Worm (Caenorhabditis elegans) whole organism, L3 larva: ENCODE measurements around the gene C06C3.7.

Experiments used
- ZK546.5 ChIP-seq: sonication (generic microtip); optimal IDR thresholded peaks from 2 replicates; lab custom pipeline; 2017; ENCODE audit warnings: missing biosample characterization, missing genetic modification characterization
- aly-2 ChIP-seq: fragments of 150-350 bp; optimal IDR thresholded peaks from 2 replicates; lab custom pipeline; 2014; ENCODE audit warnings: missing biosample characterization, missing genetic modification characterization
- ama-1 ChIP-seq: fragments of 150-350 bp; optimal IDR thresholded peaks from 2 replicates; lab custom pipeline; 2018
- ceh-16 ChIP-seq: sonication (generic microtip); optimal IDR thresholded peaks from 2 replicates; lab custom pipeline; 2017; ENCODE audit warnings: missing biosample characterization, missing genetic modification characterization
- ceh-28 ChIP-seq: fragments of 150-350 bp; optimal IDR thresholded peaks from 2 replicates; lab custom pipeline; 2014; ENCODE audit warnings: missing biosample characterization, missing genetic modification reagents, missing genetic modification characterization
- ceh-9 ChIP-seq: sonication (generic microtip); optimal IDR thresholded peaks from 2 replicates; lab custom pipeline; 2018; ENCODE audit warnings: missing biosample characterization, missing genetic modification characterization
- daf-12 ChIP-seq: fragments of 150-350 bp; optimal IDR thresholded peaks from 2 replicates; lab custom pipeline; 2014; ENCODE audit warnings: missing biosample characterization, missing genetic modification reagents, missing genetic modification characterization
- egl-27 ChIP-seq: sonication (generic microtip); optimal IDR thresholded peaks from 4 replicates; lab custom pipeline; 2017; ENCODE audit warnings: missing biosample characterization, missing genetic modification reagents, missing genetic modification characterization
- egl-5 ChIP-seq: fragments of 150-350 bp; optimal IDR thresholded peaks from 2 replicates; lab custom pipeline; 2017; ENCODE audit warnings: missing biosample characterization, missing genetic modification reagents, missing genetic modification characterization, inconsistent platforms
- elt-3 ChIP-seq, 3 experiments: fragments of 150-350 bp in 1 of 3; sonication (generic microtip) in 2 of 3; optimal IDR thresholded peaks; 2 replicates in 2 of 3; 4 replicates in 1 of 3; lab custom pipeline; 2014 to 2017; ENCODE audit warnings: missing biosample characterization in 3 of 3, missing genetic modification characterization in 3 of 3
- eor-1 ChIP-seq, 2 experiments: fragments of 150-350 bp; optimal IDR thresholded peaks; 2 replicates each; lab custom pipeline; 2014 to 2018; ENCODE audit warnings: missing biosample characterization in 2 of 2, missing genetic modification characterization in 2 of 2
- fkh-2 ChIP-seq: fragments of 150-350 bp; optimal IDR thresholded peaks from 2 replicates; lab custom pipeline; 2014; ENCODE audit warnings: missing biosample characterization, missing genetic modification reagents, missing genetic modification characterization
- fos-1 ChIP-seq: fragments of 150-350 bp; optimal IDR thresholded peaks from 2 replicates; lab custom pipeline; 2014; ENCODE audit warnings: missing biosample characterization, missing genetic modification characterization
- hmg-11 ChIP-seq: sonication (generic microtip); optimal IDR thresholded peaks from 2 replicates; lab custom pipeline; 2016; ENCODE audit warnings: missing genetic modification characterization, missing compliant biosample characterization
- jun-1 ChIP-seq: fragments of 150-350 bp; optimal IDR thresholded peaks from 2 replicates; lab custom pipeline; 2014; ENCODE audit warnings: missing biosample characterization, missing genetic modification reagents, missing genetic modification characterization
- lin-15B ChIP-seq: fragments of 150-350 bp; optimal IDR thresholded peaks from 2 replicates; lab custom pipeline; 2014; ENCODE audit warnings: missing biosample characterization, missing genetic modification characterization
- lin-39 ChIP-seq: fragments of 150-350 bp; optimal IDR thresholded peaks from 2 replicates; lab custom pipeline; 2018; ENCODE audit warnings: missing biosample characterization, missing genetic modification reagents, missing genetic modification characterization
- lsy-12 ChIP-seq: sonication (generic microtip); optimal IDR thresholded peaks from 2 replicates; lab custom pipeline; 2016; ENCODE audit warnings: mild to moderate bottlenecking, missing genetic modification characterization, missing compliant biosample characterization
- mdl-1 ChIP-seq: fragments of 150-350 bp; optimal IDR thresholded peaks from 2 replicates; lab custom pipeline; 2014; ENCODE audit warnings: missing biosample characterization, missing genetic modification characterization
- mml-1 ChIP-seq: fragments of 150-350 bp; sonication (generic microtip); optimal IDR thresholded peaks from 3 replicates; lab custom pipeline; 2014; ENCODE audit warnings: missing biosample characterization, missing genetic modification characterization
- nfya-1 ChIP-seq: sonication (generic microtip); optimal IDR thresholded peaks from 2 replicates; lab custom pipeline; 2017; ENCODE audit warnings: missing genetic modification characterization, mild to moderate bottlenecking, missing compliant biosample characterization, antibody characterized with exemption, moderate library complexity; ENCODE audit not compliant: insufficient read depth
- nhr-11 ChIP-seq: fragments of 150-350 bp; optimal IDR thresholded peaks from 2 replicates; lab custom pipeline; 2014; ENCODE audit warnings: missing biosample characterization, missing genetic modification characterization
- nhr-12 ChIP-seq: fragments of 150-350 bp; optimal IDR thresholded peaks from 2 replicates; lab custom pipeline; 2014; ENCODE audit warnings: missing biosample characterization, missing genetic modification characterization
- nhr-23 ChIP-seq: fragments of 150-350 bp; optimal IDR thresholded peaks from 2 replicates; lab custom pipeline; 2014; ENCODE audit warnings: missing biosample characterization, missing genetic modification reagents, missing genetic modification characterization
- nhr-237 ChIP-seq: fragments of 150-350 bp; optimal IDR thresholded peaks from 2 replicates; lab custom pipeline; 2014; ENCODE audit warnings: missing biosample characterization, missing genetic modification characterization
- nhr-25 ChIP-seq: sonication (generic microtip); optimal IDR thresholded peaks from 2 replicates; lab custom pipeline; 2017; ENCODE audit warnings: missing biosample characterization, missing genetic modification characterization
- nhr-28 ChIP-seq: fragments of 150-350 bp; optimal IDR thresholded peaks from 2 replicates; lab custom pipeline; 2014; ENCODE audit warnings: missing biosample characterization, missing genetic modification characterization
- nhr-43 ChIP-seq: sonication (generic microtip); optimal IDR thresholded peaks from 2 replicates; lab custom pipeline; 2016; ENCODE audit warnings: mild to moderate bottlenecking, missing genetic modification characterization, missing compliant biosample characterization; ENCODE audit not compliant: poor library complexity, severe bottlenecking
- nhr-67 ChIP-seq: fragments of 150-350 bp; optimal IDR thresholded peaks from 2 replicates; lab custom pipeline; 2014; ENCODE audit warnings: missing biosample characterization, missing genetic modification characterization
- nhr-76 ChIP-seq: fragments of 150-350 bp; sonication (generic microtip); optimal IDR thresholded peaks from 5 replicates; lab custom pipeline; 2014; ENCODE audit warnings: missing biosample characterization, missing genetic modification characterization
- nhr-77 ChIP-seq: fragments of 150-350 bp; optimal IDR thresholded peaks from 2 replicates; lab custom pipeline; 2014; ENCODE audit warnings: missing biosample characterization, missing genetic modification characterization
- pha-4 ChIP-seq: fragments of 150-350 bp; optimal IDR thresholded peaks from 2 replicates; lab custom pipeline; 2014; ENCODE audit warnings: missing biosample characterization, missing genetic modification reagents, missing genetic modification characterization
- pqm-1 ChIP-seq: fragments of 150-350 bp; optimal IDR thresholded peaks from 2 replicates; lab custom pipeline; 2017; ENCODE audit warnings: missing biosample characterization, missing genetic modification characterization, inconsistent platforms
- sea-2 ChIP-seq: fragments of 150-350 bp; sonication (generic microtip); optimal IDR thresholded peaks from 4 replicates; lab custom pipeline; 2014; ENCODE audit warnings: missing biosample characterization, missing genetic modification reagents, missing genetic modification characterization
- skn-1 ChIP-seq: fragments of 150-350 bp; optimal IDR thresholded peaks from 2 replicates; lab custom pipeline; 2014; ENCODE audit warnings: missing biosample characterization, missing genetic modification characterization
- tbx-2 ChIP-seq: sonication (generic microtip); optimal IDR thresholded peaks from 2 replicates; lab custom pipeline; 2016; ENCODE audit warnings: mild to moderate bottlenecking, missing genetic modification characterization, missing compliant biosample characterization
- unc-39 ChIP-seq: sonication (generic microtip); optimal IDR thresholded peaks from 4 replicates; lab custom pipeline; 2017; ENCODE audit warnings: missing biosample characterization, missing genetic modification characterization
- unc-62 ChIP-seq: fragments of 150-350 bp; sonication (generic microtip); optimal IDR thresholded peaks from 4 replicates; lab custom pipeline; 2014; ENCODE audit warnings: missing biosample characterization, missing genetic modification reagents, missing genetic modification characterization
- ztf-11 ChIP-seq: fragments of 150-350 bp; optimal IDR thresholded peaks from 2 replicates; lab custom pipeline; 2014; ENCODE audit warnings: missing biosample characterization, missing genetic modification characterization
- ztf-4 ChIP-seq: fragments of 150-350 bp; optimal IDR thresholded peaks from 2 replicates; lab custom pipeline; 2014; ENCODE audit warnings: missing biosample characterization, missing genetic modification characterization

C06C3.7 gene

DNA sequence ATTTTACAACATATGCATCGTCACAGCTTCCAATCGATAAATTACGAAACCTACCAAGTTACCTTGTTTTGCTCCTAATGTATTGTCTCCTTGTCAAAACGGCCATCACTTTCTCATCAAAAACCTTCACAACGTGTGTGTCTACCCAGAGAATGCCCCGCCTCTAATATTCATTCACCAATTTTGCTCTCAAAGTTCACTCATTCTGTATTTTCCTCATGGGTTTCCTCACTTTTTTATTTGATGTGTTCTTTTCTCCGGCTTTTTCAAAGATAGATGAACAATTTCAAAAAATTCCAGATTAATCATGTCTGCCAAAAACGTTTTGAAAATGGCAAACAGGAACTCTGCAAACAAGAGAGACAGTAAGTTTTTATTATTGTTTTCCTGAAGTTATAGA lies at the start of gene C06C3.7:
Gene C06C3.7 (plus strand): TSS at position 301 of the 400 bp plus-strand sequence.
- TF ChIP-seq ceh-9 (tag; lab: Kevin White, UChicago) (no peak), pha-4 (no peak), nhr-237 (no peak), nhr-12 (tag; lab: Kevin White, UChicago) (no peak), nfya-1 (no peak), ztf-11 (tag; lab: Kevin White, UChicago) (no peak), aly-2 (tag; lab: Kevin White, UChicago) (no peak), hmg-11 (tag; lab: Kevin White, UChicago) (no peak), nhr-28 (tag; lab: Kevin White, UChicago) (no peak), fos-1 (no peak), nhr-43 (tag; lab: Kevin White, UChicago) (no peak), nhr-67 (tag; lab: Kevin White, UChicago) (no peak), nhr-76 (no peak), egl-27 (no peak), egl-5 (no peak), ZK546.5 (tag; lab: Kevin White, UChicago) (no peak)

DNA sequence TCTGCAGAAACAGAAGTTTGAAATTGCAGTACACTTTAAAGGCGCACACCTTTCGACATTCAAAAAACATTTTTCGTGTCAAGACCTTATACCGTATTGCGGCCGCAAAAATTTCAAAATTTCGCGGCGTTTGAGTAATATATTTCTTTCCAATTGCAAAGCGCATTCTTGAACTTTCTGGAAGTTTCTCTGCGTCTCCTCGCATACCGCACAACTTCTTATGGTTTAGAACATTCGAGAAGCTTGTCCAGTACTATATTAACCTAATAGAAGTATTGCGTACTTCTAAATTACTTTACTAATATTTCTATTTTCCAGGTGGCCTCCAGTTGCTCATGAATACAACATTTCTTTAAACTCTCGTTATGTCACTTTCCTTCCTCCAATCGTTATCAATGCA lies 48.7 kb upstream of the C06C3.7 start:
- TF ChIP-seq nhr-43 (tag; lab: Kevin White, UChicago) (no peak), nhr-76 (no peak), skn-1 (tag; lab: Kevin White, UChicago) (no peak), daf-12 (tag; lab: Kevin White, UChicago) (no peak), pha-4 (peak; percentile 12), fkh-2 (no peak), nfya-1 (no peak), egl-5 (no peak), ama-1 (lab: Kevin White, UChicago) (peak; percentile 31), lin-39 (tag; lab: Kevin White, UChicago) (no peak), pqm-1 (tag; lab: Kevin White, UChicago) (no peak), eor-1 (tag; optimal IDR thresholded peaks at IDR 0.05; lab: Kevin White, UChicago) (no peak), nhr-67 (tag; lab: Kevin White, UChicago) (no peak), nhr-11 (tag; lab: Kevin White, UChicago) (no peak), nhr-237 (no peak), ztf-4 (tag; lab: Kevin White, UChicago) (no peak), ZK546.5 (tag; lab: Kevin White, UChicago) (no peak)

DNA sequence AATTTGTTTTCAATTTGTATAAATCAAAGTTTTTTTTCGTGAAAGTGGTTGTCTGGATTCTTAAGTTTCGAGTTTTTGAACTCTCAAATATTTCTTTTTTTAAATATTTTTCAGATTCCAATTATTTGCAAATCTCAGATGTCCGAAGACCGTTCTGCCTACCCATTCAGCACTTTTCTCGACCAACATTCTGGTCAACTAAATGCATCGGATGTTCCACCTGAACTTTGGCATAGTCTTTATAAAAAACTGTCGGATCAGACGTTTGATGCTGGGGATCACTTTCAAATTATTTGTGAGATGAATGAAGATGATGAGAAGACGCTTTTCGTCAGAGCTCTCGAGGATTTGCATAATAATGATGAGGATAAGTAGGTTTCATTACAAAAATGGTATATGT lies 46.5 kb upstream of the C06C3.7 start, which contains the start of gene ttll-12:
Gene ttll-12 (plus strand): TSS at position 139 of the 400 bp plus-strand sequence.
- TF ChIP-seq ama-1 (lab: Kevin White, UChicago) = peak; percentile 85
- no peak for TF ChIP-seq ceh-28
- TF ChIP-seq nhr-25 (tag; lab: Kevin White, UChicago) = peak; percentile 9
- TF ChIP-seq nhr-237 = no peak
- TF ChIP-seq nhr-76 = no peak
- TF ChIP-seq, all 47 proteins: peak for 2

DNA sequence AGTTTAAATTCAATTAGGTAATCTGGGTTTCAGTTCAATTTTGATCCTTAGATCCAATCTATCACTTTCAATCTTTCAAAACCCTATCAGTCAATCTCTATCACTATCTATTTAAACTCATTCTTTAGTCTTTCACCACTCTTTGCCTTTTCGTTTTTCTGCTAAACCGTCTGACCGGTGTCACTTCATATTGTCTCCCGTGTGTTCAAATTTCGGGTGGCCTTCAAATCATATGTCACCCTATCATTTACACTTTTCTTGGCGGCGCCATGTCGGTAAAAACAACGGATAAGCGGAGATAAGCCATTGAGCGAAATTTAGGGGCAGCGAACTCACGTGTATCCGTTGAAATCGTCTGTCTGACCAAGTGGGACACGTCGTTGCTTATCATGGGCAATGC lies 41.4 kb upstream of the C06C3.7 start:
- TF ChIP-seq nhr-25 (tag; lab: Kevin White, UChicago) (peak; percentile 51), nhr-23 (peak; percentile 65), nhr-43 (tag; lab: Kevin White, UChicago) (peak; percentile 92), nhr-12 (tag; lab: Kevin White, UChicago) (no peak), elt-3 (tag; optimal IDR thresholded peaks at IDR 0.05; lab: Kevin White, UChicago) (peak in 2 of 3 experiments; percentile 59 to 86), jun-1 (no peak), hmg-11 (tag; lab: Kevin White, UChicago) (no peak), unc-62 (GFP tag; lab: Kevin White, UChicago) (peak; percentile 58), tbx-2 (peak; percentile 39), unc-39 (tag; lab: Kevin White, UChicago) (no peak)

DNA sequence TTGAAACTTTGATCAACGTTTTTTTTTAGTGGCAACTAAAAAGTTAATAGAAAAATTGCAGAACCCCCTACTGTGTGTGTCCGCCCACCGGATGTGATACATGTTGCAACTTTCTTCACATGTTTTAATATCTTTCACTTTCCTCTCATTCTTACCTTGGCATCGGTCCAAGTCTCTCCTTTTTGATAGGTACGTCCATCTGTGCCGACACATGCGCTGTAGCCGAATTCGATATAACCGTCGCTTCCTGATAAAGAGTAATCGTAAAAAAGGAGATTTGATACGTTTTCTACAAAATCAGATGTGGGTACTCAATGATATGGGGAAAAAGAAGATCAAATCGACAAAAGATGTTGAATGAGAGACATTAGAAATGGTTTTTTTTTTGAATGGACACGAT lies 40.2 kb upstream of the C06C3.7 start:
- TF ChIP-seq nhr-77 (tag; lab: Kevin White, UChicago) = no peak
- TF ChIP-seq egl-5 = no peak
- no peak for TF ChIP-seq unc-39 (tag; lab: Kevin White, UChicago)
- no peak for TF ChIP-seq mml-1 (tag; lab: Kevin White, UChicago)
- no peak for TF ChIP-seq lin-15B (tag; lab: Kevin White, UChicago)
- TF ChIP-seq lsy-12 = no peak
- TF ChIP-seq ztf-11 (tag; lab: Kevin White, UChicago) = no peak
- TF ChIP-seq nfya-1 = no peak
- no peak for TF ChIP-seq mdl-1 (tag; lab: Kevin White, UChicago)
- TF ChIP-seq pqm-1 (tag; lab: Kevin White, UChicago) = no peak
- TF ChIP-seq nhr-237 = no peak
- TF ChIP-seq hmg-11 (tag; lab: Kevin White, UChicago) = no peak
- TF ChIP-seq eor-1 (tag; optimal IDR thresholded peaks at IDR 0.05; lab: Kevin White, UChicago) = no peak
- no peak for TF ChIP-seq tbx-2
- no peak for TF ChIP-seq sea-2 (GFP tag; lab: Kevin White, UChicago)
- no peak for TF ChIP-seq ceh-16 (tag; lab: Kevin White, UChicago)
